Fruit fly (Drosophila melanogaster) whole organism, embryonic: ENCODE measurements around the gene CG4880.

Source experiments
- Adf1 ChIP-seq: fragments of 200-800 bp; sonication (Bioruptor generic); IDR thresholded peaks from 2 replicates; pipeline ENCODE4 v1.3.6; 2022; ENCODE audit warnings: missing biosample characterization, missing genetic modification characterization
- Bteb2 ChIP-seq: fragments of 200-800 bp; sonication (Bioruptor generic); optimal IDR thresholded peaks from 2 replicates; lab custom pipeline; 2016; ENCODE audit warnings: missing biosample characterization, missing genetic modification characterization
- CG10274 ChIP-seq: fragments of 200-800 bp; sonication (Bioruptor generic); optimal IDR thresholded peaks from 3 replicates; lab custom pipeline; 2017; ENCODE audit warnings: missing biosample characterization, mild to moderate bottlenecking, missing genetic modification characterization
- CG10543 ChIP-seq: fragments of 200-800 bp; sonication (Bioruptor generic); optimal IDR thresholded peaks from 3 replicates; lab custom pipeline; 2017; ENCODE audit warnings: missing biosample characterization, mild to moderate bottlenecking, missing genetic modification characterization, moderate library complexity
- CG11093 ChIP-seq: fragments of 200-800 bp; sonication (Bioruptor generic); IDR thresholded peaks from 3 replicates; pipeline ENCODE4 v1.3.6; 2022; ENCODE audit warnings: missing biosample characterization, missing genetic modification characterization
- CG11560 ChIP-seq: fragments of 200-800 bp; sonication (Bioruptor generic); IDR thresholded peaks from 3 replicates; pipeline ENCODE4 v1.3.6; 2022; ENCODE audit warnings: missing biosample characterization, missing genetic modification characterization
- CG13424 ChIP-seq: fragments of 200-800 bp; sonication (Bioruptor generic); optimal IDR thresholded peaks from 2 replicates; lab custom pipeline; 2019; ENCODE audit warnings: missing biosample characterization, mild to moderate bottlenecking, missing genetic modification characterization, moderate library complexity
- CG14710 ChIP-seq: fragments of 200-800 bp; sonication (Bioruptor generic); optimal IDR thresholded peaks from 3 replicates; lab custom pipeline; 2019; ENCODE audit warnings: missing biosample characterization, mild to moderate bottlenecking, missing genetic modification characterization, moderate library complexity
- CG17359 ChIP-seq: fragments of 200-800 bp; sonication (Bioruptor generic); optimal IDR thresholded peaks from 3 replicates; lab custom pipeline; 2018; ENCODE audit warnings: missing biosample characterization, mild to moderate bottlenecking, missing genetic modification characterization, moderate library complexity
- CG18262 ChIP-seq: fragments of 200-800 bp; optimal IDR thresholded peaks from 3 replicates; lab custom pipeline; 2019; ENCODE audit warnings: missing biosample characterization, mild to moderate bottlenecking, missing genetic modification characterization, moderate library complexity
- CG2116 ChIP-seq: fragments of 200-800 bp; sonication (Bioruptor generic); optimal IDR thresholded peaks from 3 replicates; lab custom pipeline; 2018; ENCODE audit warnings: missing biosample characterization, mild to moderate bottlenecking, missing genetic modification characterization
- CG33213 ChIP-seq: fragments of 200-800 bp; sonication (Bioruptor generic); optimal IDR thresholded peaks from 3 replicates; lab custom pipeline; 2016; ENCODE audit warnings: missing biosample characterization, missing genetic modification characterization
- CG42726 ChIP-seq: fragments of 200-800 bp; sonication (Bioruptor generic); IDR thresholded peaks from 2 replicates; pipeline ENCODE4 v1.3.6; 2022; ENCODE audit warnings: missing biosample characterization, missing genetic modification characterization; ENCODE audit not compliant: partially characterized antibody
- CG6272 ChIP-seq: fragments of 200-800 bp; sonication (Bioruptor generic); IDR thresholded peaks from 2 replicates; pipeline ENCODE4 v1.3.6; 2022; ENCODE audit warnings: missing biosample characterization, missing genetic modification characterization
- CG7271 ChIP-seq: fragments of 200-800 bp; sonication (Bioruptor generic); optimal IDR thresholded peaks from 2 replicates; lab custom pipeline; 2018; ENCODE audit warnings: missing biosample characterization, mild to moderate bottlenecking, missing genetic modification characterization, moderate library complexity
- CG7839 ChIP-seq: fragments of 200-800 bp; sonication (Bioruptor generic); optimal IDR thresholded peaks from 3 replicates; lab custom pipeline; 2018; ENCODE audit warnings: missing biosample characterization, mild to moderate bottlenecking, missing genetic modification characterization, moderate library complexity
- D19A ChIP-seq: fragments of 200-800 bp; optimal IDR thresholded peaks from 3 replicates; lab custom pipeline; 2019; ENCODE audit warnings: missing biosample characterization, mild to moderate bottlenecking, missing genetic modification characterization, moderate library complexity
- Dfd ChIP-seq, 2 experiments: fragments of >200 bp; optimal IDR thresholded peaks; 2 replicates each; lab custom pipeline; 2017; ENCODE audit warnings: missing biosample characterization in 2 of 2, missing genetic modification characterization in 2 of 2
- Dip3 ChIP-seq: fragments of 200-800 bp; sonication (Bioruptor generic); optimal IDR thresholded peaks from 3 replicates; lab custom pipeline; 2016; ENCODE audit warnings: missing biosample characterization, missing genetic modification characterization
- E2f2 ChIP-seq: fragments of 200-800 bp; sonication (Bioruptor generic); IDR thresholded peaks from 2 replicates; pipeline ENCODE4 v1.3.6; 2022; ENCODE audit warnings: missing biosample characterization, missing genetic modification characterization
- Hr51 ChIP-seq, 2 experiments: fragments of 200-800 bp; sonication (Bioruptor generic); optimal IDR thresholded peaks; 2 replicates in 1 of 2; 3 replicates in 1 of 2; lab custom pipeline; 2016 to 2018; ENCODE audit warnings: missing biosample characterization in 2 of 2, missing genetic modification characterization in 2 of 2, mild to moderate bottlenecking in 1 of 2, moderate library complexity in 1 of 2
- Hr78 ChIP-seq, 2 experiments: fragments of 200-800 bp in 1 of 2; fragments of >200 bp in 1 of 2; sonication (Bioruptor generic) in 1 of 2; optimal IDR thresholded peaks; 2 replicates each; lab custom pipeline; 2017 to 2019; ENCODE audit warnings: missing biosample characterization in 2 of 2, missing genetic modification characterization in 2 of 2, mild to moderate bottlenecking in 1 of 2, moderate library complexity in 1 of 2
- Hsf ChIP-seq: fragments of 200-800 bp; sonication (Bioruptor generic); optimal IDR thresholded peaks from 3 replicates; lab custom pipeline; 2016; ENCODE audit warnings: missing biosample characterization, missing genetic modification characterization
- Oli ChIP-seq: fragments of 200-800 bp; sonication (Bioruptor generic); optimal IDR thresholded peaks from 2 replicates; lab custom pipeline; 2018; ENCODE audit warnings: missing biosample characterization, mild to moderate bottlenecking, missing genetic modification characterization, moderate library complexity
- Xrp1 ChIP-seq: fragments of 200-800 bp; sonication (Bioruptor generic); IDR thresholded peaks from 2 replicates; pipeline ENCODE4 v1.3.6; 2022; ENCODE audit warnings: missing biosample characterization, missing genetic modification characterization
- bowl ChIP-seq: fragments of 200-800 bp; sonication (Bioruptor generic); IDR thresholded peaks from 2 replicates; pipeline ENCODE4 v1.3.6; 2022; ENCODE audit warnings: missing biosample characterization, missing genetic modification characterization
- br ChIP-seq: fragments of >200 bp; optimal IDR thresholded peaks from 2 replicates; lab custom pipeline; 2017
- cas ChIP-seq: fragments of 200-800 bp; sonication (Bioruptor generic); IDR thresholded peaks from 2 replicates; pipeline ENCODE4 v1.3.6; 2022; ENCODE audit warnings: missing biosample characterization, missing genetic modification characterization
- dmrt99B ChIP-seq: fragments of 200-800 bp; sonication (Bioruptor generic); optimal IDR thresholded peaks from 2 replicates; lab custom pipeline; 2018; ENCODE audit warnings: missing biosample characterization, mild to moderate bottlenecking, missing genetic modification characterization, moderate library complexity
- ewg ChIP-seq: fragments of 200-800 bp; sonication (Bioruptor generic); optimal IDR thresholded peaks from 3 replicates; lab custom pipeline; 2017; ENCODE audit warnings: mild to moderate bottlenecking, missing biosample characterization, missing genetic modification reagents, missing genetic modification characterization
- fd96Cb ChIP-seq: fragments of 200-800 bp; sonication (Bioruptor generic); optimal IDR thresholded peaks from 2 replicates; lab custom pipeline; 2018; ENCODE audit warnings: missing biosample characterization, mild to moderate bottlenecking, missing genetic modification characterization, moderate library complexity
- grau ChIP-seq: fragments of 200-800 bp; optimal IDR thresholded peaks from 3 replicates; lab custom pipeline; 2019; ENCODE audit warnings: missing biosample characterization, mild to moderate bottlenecking, missing genetic modification characterization, moderate library complexity
- hkb ChIP-seq, 2 experiments: fragments of 200-800 bp in 1 of 2; fragments of >200 bp in 1 of 2; sonication (Bioruptor generic) in 1 of 2; IDR thresholded peaks in 1 of 2; optimal IDR thresholded peaks in 1 of 2; 2 replicates each; pipeline versions ENCODE4 v1.3.6 to Lab custom; 2017 to 2022; ENCODE audit warnings: missing biosample characterization in 1 of 2, missing genetic modification characterization in 1 of 2
- insv ChIP-seq, 2 experiments: fragments of 200-800 bp; sonication (Bioruptor generic); optimal IDR thresholded peaks; 3 replicates each; lab custom pipeline; 2016 to 2018; ENCODE audit warnings: missing biosample characterization in 2 of 2, missing genetic modification characterization in 2 of 2
- lmd ChIP-seq: fragments of 200-800 bp; sonication (Bioruptor generic); IDR thresholded peaks from 2 replicates; pipeline ENCODE4 v1.3.6; 2022; ENCODE audit warnings: missing biosample characterization, missing genetic modification characterization
- luna ChIP-seq: fragments of 200-800 bp; sonication (Bioruptor generic); optimal IDR thresholded peaks from 2 replicates; lab custom pipeline; 2016; ENCODE audit warnings: missing biosample characterization, missing genetic modification characterization
- nmo ChIP-seq: fragments of 200-800 bp; sonication (Bioruptor generic); optimal IDR thresholded peaks from 2 replicates; lab custom pipeline; 2018; ENCODE audit warnings: missing biosample characterization, mild to moderate bottlenecking, missing genetic modification characterization, moderate library complexity
- org-1 ChIP-seq: fragments of 200-800 bp; sonication (Bioruptor generic); optimal IDR thresholded peaks from 2 replicates; lab custom pipeline; 2017; ENCODE audit warnings: missing biosample characterization, missing genetic modification characterization
- phol ChIP-seq: fragments of 200-800 bp; sonication (Bioruptor generic); optimal IDR thresholded peaks from 3 replicates; lab custom pipeline; 2018; ENCODE audit warnings: missing biosample characterization, mild to moderate bottlenecking, missing genetic modification characterization, moderate library complexity
- pnt ChIP-seq: fragments of 200-800 bp; sonication (Bioruptor generic); optimal IDR thresholded peaks from 3 replicates; lab custom pipeline; 2016; ENCODE audit warnings: missing biosample characterization, missing genetic modification characterization
- prd ChIP-seq, 3 experiments: fragments of >200 bp in 2 of 3; fragments of 200-800 bp in 1 of 3; sonication (Bioruptor generic) in 1 of 3; optimal IDR thresholded peaks in 2 of 3; IDR thresholded peaks in 1 of 3; 2 replicates in 2 of 3; 3 replicates in 1 of 3; pipeline versions ENCODE4 v1.3.6 to Lab custom; 2017 to 2022; ENCODE audit warnings: missing biosample characterization in 1 of 3, missing genetic modification characterization in 1 of 3
- pum ChIP-seq: fragments of 200-800 bp; sonication (Bioruptor generic); optimal IDR thresholded peaks from 2 replicates; lab custom pipeline; 2016; ENCODE audit warnings: missing biosample characterization, missing genetic modification characterization
- row ChIP-seq: fragments of 200-800 bp; sonication (Bioruptor generic); IDR thresholded peaks from 3 replicates; pipeline ENCODE4 v1.3.6; 2022; ENCODE audit warnings: missing biosample characterization, missing genetic modification characterization
- sens ChIP-seq: fragments of 200-800 bp; sonication (Bioruptor generic); peaks from one replicate; lab custom pipeline; 2016; ENCODE audit warnings: missing biosample characterization, missing genetic modification characterization
- sim ChIP-seq: fragments of 200-800 bp; sonication (Bioruptor generic); IDR thresholded peaks from 2 replicates; pipeline ENCODE4 v1.3.6; 2022; ENCODE audit warnings: missing biosample characterization, missing genetic modification characterization
- sisA ChIP-seq: fragments of 200-800 bp; sonication (Bioruptor generic); IDR thresholded peaks from 2 replicates; pipeline ENCODE4 v1.3.6; 2022; ENCODE audit warnings: missing biosample characterization, missing genetic modification characterization
- so ChIP-seq: fragments of 200-800 bp; sonication (Bioruptor generic); IDR thresholded peaks from 3 replicates; pipeline ENCODE4 v1.3.6; 2022; ENCODE audit warnings: missing biosample characterization, missing genetic modification characterization
- sr ChIP-seq: fragments of 200-800 bp; sonication (Bioruptor generic); IDR thresholded peaks from 3 replicates; pipeline ENCODE4 v1.3.6; 2022; ENCODE audit warnings: missing biosample characterization, missing genetic modification characterization
- trem ChIP-seq: fragments of 200-800 bp; optimal IDR thresholded peaks from 3 replicates; lab custom pipeline; 2019; ENCODE audit warnings: missing biosample characterization, mild to moderate bottlenecking, missing genetic modification characterization, moderate library complexity
- zfh1 ChIP-seq: fragments of 200-800 bp; sonication (Bioruptor generic); IDR thresholded peaks from 3 replicates; pipeline ENCODE4 v1.3.6; 2022; ENCODE audit warnings: missing biosample characterization, missing genetic modification characterization

CG4880 gene

dm6 chrX:16848978-16849377 lies 37.6 kb upstream of the CG4880 start (continued):
- TF ChIP-seq trem (tag; lab: Kevin White, UChicago): no peak
- TF ChIP-seq CG7839 (tag; lab: Kevin White, UChicago): peak; percentile 4
- 0 out of 3 replicates have a peak, but pooled peaks have one; percentile 49 for TF ChIP-seq zfh1 (GFP tag; lab: Robert Waterston, UW)
- no peak for TF ChIP-seq CG2116 (GFP tag; lab: Kevin White, UChicago)
- no peak for TF ChIP-seq hkb (optimal IDR thresholded peaks at IDR 0.05; lab: Kevin White, UChicago)
- peak; percentile 43; the same call in 1 of the 2 replicates for TF ChIP-seq hkb (GFP tag; IDR thresholded peaks at IDR 0.05; lab: Robert Waterston, UW)
- TF ChIP-seq CG18262: peak; percentile 6
- no peak for TF ChIP-seq CG42726 (GFP tag; lab: Robert Waterston, UW)
- TF ChIP-seq Adf1: no peak
- TF ChIP-seq luna (GFP tag; lab: Kevin White, UChicago): no peak
- TF ChIP-seq sisA (GFP tag; lab: Robert Waterston, UW): peak; percentile 41
- 0 out of 2 replicates have a peak, but pooled peaks have one; percentile 17 for TF ChIP-seq E2f2 (GFP tag; lab: Robert Waterston, UW)
- peak; percentile 25 for TF ChIP-seq CG14710 (tag; lab: Kevin White, UChicago)
- TF ChIP-seq CG33213 (GFP tag; lab: Kevin White, UChicago): no peak
- peak; percentile 28 for TF ChIP-seq fd96Cb (tag; lab: Kevin White, UChicago)
- TF ChIP-seq phol (tag; lab: Kevin White, UChicago): peak; percentile 40
- TF ChIP-seq sim: no peak
- TF ChIP-seq D19A (tag; lab: Kevin White, UChicago): peak; percentile 37
- TF ChIP-seq CG10274 (GFP tag; lab: Kevin White, UChicago): peak; percentile 64
- peak; percentile 1 for TF ChIP-seq nmo
- TF ChIP-seq sens (GFP tag; lab: Kevin White, UChicago): peak; percentile 14
- peak in 1 of 2 experiments; percentile 8 for TF ChIP-seq Hr51 (GFP tag; optimal IDR thresholded peaks at IDR 0.05; lab: Kevin White, UChicago)
- TF ChIP-seq CG11560 (tag; lab: Robert Waterston, UW): no peak
- TF ChIP-seq CG13424 (tag; lab: Kevin White, UChicago): peak; percentile 12
- TF ChIP-seq Xrp1 (GFP tag; lab: Robert Waterston, UW): peak; percentile 34; the same call in 1 of the 2 replicates
- no peak for TF ChIP-seq so (GFP tag; lab: Robert Waterston, UW)
- TF ChIP-seq CG17359: peak; percentile 27
- 0 out of 2 replicates have a peak, but pooled peaks have one; percentile 18 for TF ChIP-seq lmd (GFP tag; lab: Robert Waterston, UW)
- no peak for TF ChIP-seq prd (optimal IDR thresholded peaks at IDR 0.05; lab: Kevin White, UChicago)
- peak; percentile 24; the same call in 1 of the 3 replicates for TF ChIP-seq prd (GFP tag; IDR thresholded peaks at IDR 0.05; lab: Robert Waterston, UW)
- TF ChIP-seq Dip3 (GFP tag; lab: Kevin White, UChicago): no peak
- TF ChIP-seq insv (GFP tag; optimal IDR thresholded peaks at IDR 0.05; lab: Kevin White, UChicago): no peak
- peak; percentile 45; the same call in 2 of the 3 replicates for TF ChIP-seq row (GFP tag; lab: Robert Waterston, UW)
- no peak for TF ChIP-seq org-1 (GFP tag; lab: Kevin White, UChicago)

dm6 chrX:16849517-16849916 lies 37.1 kb upstream of the CG4880 start:
- TF ChIP-seq Dfd (GFP tag; optimal IDR thresholded peaks at IDR 0.05; lab: Kevin White, UChicago) (no peak), pum (GFP tag; lab: Kevin White, UChicago) (no peak), dmrt99B (tag; lab: Kevin White, UChicago) (no peak), cas (GFP tag; lab: Robert Waterston, UW) (no peak), sr (GFP tag; lab: Robert Waterston, UW) (peak; percentile 72), Oli (tag; lab: Kevin White, UChicago) (no peak), pnt (GFP tag; lab: Kevin White, UChicago) (no peak), grau (tag; lab: Kevin White, UChicago) (no peak), bowl (GFP tag; lab: Robert Waterston, UW) (no peak), ewg (GFP tag; lab: Kevin White, UChicago) (no peak), Hsf (GFP tag; lab: Kevin White, UChicago) (no peak), CG6272 (GFP tag; lab: Robert Waterston, UW) (no peak), Bteb2 (GFP tag; lab: Kevin White, UChicago) (no peak), CG11093 (no peak), br (lab: Kevin White, UChicago) (no peak), Hr78 (GFP tag; optimal IDR thresholded peaks at IDR 0.05; lab: Kevin White, UChicago) (peak in 1 of 2 experiments; percentile 48), Adf1 (peak; percentile 71), E2f2 (GFP tag; lab: Robert Waterston, UW) (no peak), CG10543 (no peak), CG7271 (tag; lab: Kevin White, UChicago) (no peak)
